Fruit fly (Drosophila melanogaster): ENCODE data around the gene Acn.

The Acn gene

dm6 chr2L:19051534-19052100 lies 6.5 kb downstream of the Acn start, which contains the start of gene Rpn3:
Rpn3 (plus strand) TSS chr2L:19051790.
- TF ChIP-seq CG3032 (tag; optimal IDR thresholded peaks at IDR 0.05) (peak; percentile 74), Eip78C (GFP tag) (peak; percentile 90), Ets96B (tag; optimal IDR thresholded peaks at IDR 0.05) (peak; percentile 83), achi (GFP tag; optimal IDR thresholded peaks at IDR 0.05) (peak; percentile 77), CG4318 (GFP tag; optimal IDR thresholded peaks at IDR 0.05) (no peak), dac (GFP tag; optimal IDR thresholded peaks at IDR 0.05) (peak; percentile 56), Eip93F (GFP tag; optimal IDR thresholded peaks at IDR 0.05) (no peak), CG15336 (GFP tag; IDR thresholded peaks at IDR 0.05) (peak; percentile 86), CG6854 (GFP tag; optimal IDR thresholded peaks at IDR 0.05) (no peak), CG11294 (GFP tag; IDR thresholded peaks at IDR 0.05) (peak; percentile 58; the same call in 1 of the 2 replicates), pdm3 (GFP tag; optimal IDR thresholded peaks at IDR 0.05) (peak; percentile 90), Hr38 (GFP tag; optimal IDR thresholded peaks at IDR 0.05) (peak; percentile 26), spab (GFP tag; optimal IDR thresholded peaks at IDR 0.05) (no peak), cyc (GFP tag; optimal IDR thresholded peaks at IDR 0.05) (peak; percentile 82), ss (GFP tag; optimal IDR thresholded peaks at IDR 0.05) (peak in 1 of 2 experiments; percentile 68), CG6808 (GFP tag; optimal IDR thresholded peaks at IDR 0.05) (no peak), CG3919 (GFP tag; optimal IDR thresholded peaks at IDR 0.05) (peak; percentile 82), esn (GFP tag; optimal IDR thresholded peaks at IDR 0.05) (peak; percentile 91), Smox (GFP tag; optimal IDR thresholded peaks at IDR 0.05) (no peak), net (GFP tag; optimal IDR thresholded peaks at IDR 0.05) (peak; percentile 75), Hr4 (GFP tag; optimal IDR thresholded peaks at IDR 0.05) (no peak), CG10669 (GFP tag; optimal IDR thresholded peaks at IDR 0.05) (peak; percentile 75), CG34406 (GFP tag; optimal IDR thresholded peaks at IDR 0.05) (peak; percentile 84), CG6276 (GFP tag; optimal IDR thresholded peaks at IDR 0.05) (no peak), CG7368 (GFP tag; optimal IDR thresholded peaks at IDR 0.05) (peak; percentile 77), lz (GFP tag; optimal IDR thresholded peaks at IDR 0.05) (peak; percentile 89), Blimp-1 (GFP tag; optimal IDR thresholded peaks at IDR 0.05) (no peak), svp (GFP tag) (no peak), CG31627 (GFP tag; optimal IDR thresholded peaks at IDR 0.05) (peak; percentile 86), CG32006 (GFP tag; optimal IDR thresholded peaks at IDR 0.05) (peak; percentile 80), OdsH (GFP tag; optimal IDR thresholded peaks at IDR 0.05) (no peak), acj6 (GFP tag; optimal IDR thresholded peaks at IDR 0.05) (peak; percentile 88), Gug (GFP tag; IDR thresholded peaks at IDR 0.05) (peak; percentile 77), CG11902 (GFP tag; optimal IDR thresholded peaks at IDR 0.05) (peak; percentile 56), CG9139 (GFP tag; optimal IDR thresholded peaks at IDR 0.05) (no peak), Sox14 (GFP tag; optimal IDR thresholded peaks at IDR 0.05) (peak; percentile 86), CG16779 (tag; optimal IDR thresholded peaks at IDR 0.05) (no peak), vri (GFP tag; optimal IDR thresholded peaks at IDR 0.05) (no peak), eg (GFP tag; IDR thresholded peaks at IDR 0.05) (peak; percentile 91), CG1621 (tag; optimal IDR thresholded peaks at IDR 0.05) (peak; percentile 71), dsx (GFP tag; optimal IDR thresholded peaks at IDR 0.05; ENCODE audit: poor library complexity, severe bottlenecking) (peak; percentile 85), CG8632 (GFP tag; optimal IDR thresholded peaks at IDR 0.05) (peak; percentile 80), Met (GFP tag; optimal IDR thresholded peaks at IDR 0.05) (peak; percentile 88), CG8319 (GFP tag; optimal IDR thresholded peaks at IDR 0.05) (peak; percentile 62), CG10631 (GFP tag; optimal IDR thresholded peaks at IDR 0.05) (no peak), CG6163 (GFP tag; IDR thresholded peaks at IDR 0.05) (peak; percentile 92), fd85E (GFP tag; optimal IDR thresholded peaks at IDR 0.05) (no peak), Lpt (GFP tag; optimal IDR thresholded peaks at IDR 0.05) (peak; percentile 71), fd59A (GFP tag; optimal IDR thresholded peaks at IDR 0.05) (peak; percentile 56), Hr39 (GFP tag; optimal IDR thresholded peaks at IDR 0.05) (peak; percentile 86), Ets21C (GFP tag; optimal IDR thresholded peaks at IDR 0.05) (peak; percentile 77), salr (GFP tag; optimal IDR thresholded peaks at IDR 0.05) (peak in 1 of 2 experiments; percentile 1)
